Fruit fly (Drosophila melanogaster) whole organism, embryonic: ENCODE results near the gene Rpn10.
A peak's percentile ranks its signal among the peaks of the same experiment; 100 is the strongest.

Experiments used
- BtbVII ChIP-seq: fragments of 200-800 bp; sonication (Bioruptor generic); optimal IDR thresholded peaks from 3 replicates; lab custom pipeline; 2017; ENCODE audit warnings: missing biosample characterization, mild to moderate bottlenecking, missing genetic modification characterization
- Bteb2 ChIP-seq: fragments of 200-800 bp; sonication (Bioruptor generic); optimal IDR thresholded peaks from 2 replicates; lab custom pipeline; 2016; ENCODE audit warnings: missing biosample characterization, missing genetic modification characterization
- CG11093 ChIP-seq: fragments of 200-800 bp; sonication (Bioruptor generic); IDR thresholded peaks from 3 replicates; pipeline ENCODE4 v1.3.6; 2022; ENCODE audit warnings: missing biosample characterization, missing genetic modification characterization
- CG11247 ChIP-seq: fragments of 200-800 bp; sonication (Bioruptor generic); IDR thresholded peaks from 2 replicates; pipeline ENCODE4 v1.3.6; 2022; ENCODE audit warnings: missing biosample characterization, missing genetic modification characterization
- CG11560 ChIP-seq: fragments of 200-800 bp; sonication (Bioruptor generic); IDR thresholded peaks from 3 replicates; pipeline ENCODE4 v1.3.6; 2022; ENCODE audit warnings: missing biosample characterization, missing genetic modification characterization
- CG11723 ChIP-seq: fragments of 200-800 bp; sonication (Bioruptor generic); optimal IDR thresholded peaks from 2 replicates; lab custom pipeline; 2017; ENCODE audit warnings: missing biosample characterization, mild to moderate bottlenecking, missing genetic modification characterization
- CG12071 ChIP-seq: fragments of 200-800 bp; sonication (Bioruptor generic); optimal IDR thresholded peaks from 3 replicates; lab custom pipeline; 2018; ENCODE audit warnings: missing biosample characterization, mild to moderate bottlenecking, missing genetic modification characterization
- CG12236 ChIP-seq: fragments of 200-800 bp; sonication (Bioruptor generic); optimal IDR thresholded peaks from 2 replicates; lab custom pipeline; 2016; ENCODE audit warnings: missing biosample characterization, missing genetic modification characterization
- CG14014 ChIP-seq: fragments of 200-800 bp; sonication (Bioruptor generic); IDR thresholded peaks from 2 replicates; pipeline ENCODE4 v1.3.6; 2022; ENCODE audit warnings: missing biosample characterization, missing genetic modification characterization
- CG14667 ChIP-seq: fragments of 200-800 bp; sonication (Bioruptor generic); IDR thresholded peaks from 2 replicates; pipeline ENCODE4 v1.3.6; 2022; ENCODE audit warnings: missing biosample characterization, missing genetic modification characterization
- CG16815 ChIP-seq: fragments of 200-800 bp; sonication (Bioruptor generic); optimal IDR thresholded peaks from 3 replicates; lab custom pipeline; 2017; ENCODE audit warnings: missing biosample characterization, mild to moderate bottlenecking, missing genetic modification characterization
- CG17385 ChIP-seq: fragments of 200-800 bp; sonication (Bioruptor generic); optimal IDR thresholded peaks from 3 replicates; lab custom pipeline; 2018; ENCODE audit warnings: missing biosample characterization, mild to moderate bottlenecking, missing genetic modification characterization
- CG17568 ChIP-seq: fragments of 200-800 bp; sonication (Bioruptor generic); optimal IDR thresholded peaks from 2 replicates; lab custom pipeline; 2018; ENCODE audit warnings: missing biosample characterization, mild to moderate bottlenecking, missing genetic modification characterization, moderate library complexity
- CG2129 ChIP-seq: fragments of 200-800 bp; sonication (Bioruptor generic); IDR thresholded peaks from 2 replicates; pipeline ENCODE4 v1.3.6; 2022; ENCODE audit warnings: missing biosample characterization, missing genetic modification characterization; ENCODE audit not compliant: partially characterized antibody
- CG2678 ChIP-seq: fragments of 200-800 bp; sonication (Bioruptor generic); optimal IDR thresholded peaks from 3 replicates; lab custom pipeline; 2019; ENCODE audit warnings: missing biosample characterization, mild to moderate bottlenecking, missing genetic modification characterization, moderate library complexity
- CG3995 ChIP-seq: fragments of 200-800 bp; sonication (Bioruptor generic); optimal IDR thresholded peaks from 3 replicates; lab custom pipeline; 2016; ENCODE audit warnings: missing biosample characterization, missing genetic modification characterization
- CG4424 ChIP-seq: fragments of 200-800 bp; sonication (Bioruptor generic); optimal IDR thresholded peaks from 3 replicates; lab custom pipeline; 2016; ENCODE audit warnings: missing biosample characterization, missing genetic modification characterization
- CG4854 ChIP-seq: fragments of 200-800 bp; sonication (Bioruptor generic); optimal IDR thresholded peaks from 2 replicates; lab custom pipeline; 2016; ENCODE audit warnings: missing biosample characterization, missing genetic modification characterization, inconsistent platforms
- CG5245 ChIP-seq: fragments of 200-800 bp; sonication (Bioruptor generic); optimal IDR thresholded peaks from 3 replicates; lab custom pipeline; 2016; ENCODE audit warnings: missing biosample characterization, missing genetic modification characterization
- CG8359 ChIP-seq: fragments of 200-800 bp; sonication (Bioruptor generic); optimal IDR thresholded peaks from 2 replicates; lab custom pipeline; 2017; ENCODE audit warnings: missing biosample characterization, mild to moderate bottlenecking, missing genetic modification characterization, borderline replicate concordance
- CG8944 ChIP-seq: fragments of 200-800 bp; sonication (Bioruptor generic); optimal IDR thresholded peaks from 3 replicates; lab custom pipeline; 2016; ENCODE audit warnings: missing biosample characterization, missing genetic modification characterization
- CG9437 ChIP-seq: fragments of 200-800 bp; sonication (Bioruptor generic); optimal IDR thresholded peaks from 2 replicates; lab custom pipeline; 2018; ENCODE audit warnings: missing biosample characterization, mild to moderate bottlenecking, missing genetic modification characterization
- Camta ChIP-seq: fragments of 200-800 bp; sonication (Bioruptor generic); optimal IDR thresholded peaks from 2 replicates; lab custom pipeline; 2016; ENCODE audit warnings: missing biosample characterization, missing genetic modification characterization
- CkIIα-i1 ChIP-seq: fragments of 200-800 bp; sonication (Bioruptor generic); IDR thresholded peaks from 2 replicates; pipeline ENCODE4 v1.3.6; 2022; ENCODE audit warnings: missing biosample characterization, missing genetic modification characterization
- ERR ChIP-seq: fragments of 200-800 bp; sonication (Bioruptor generic); optimal IDR thresholded peaks from 2 replicates; lab custom pipeline; 2016; ENCODE audit warnings: missing biosample characterization, missing genetic modification characterization
- Fer1 ChIP-seq: fragments of 200-800 bp; sonication (Bioruptor generic); optimal IDR thresholded peaks from 2 replicates; lab custom pipeline; 2017; ENCODE audit warnings: missing biosample characterization, mild to moderate bottlenecking, missing genetic modification characterization
- Hmr ChIP-seq: fragments of 200-800 bp; sonication (Bioruptor generic); optimal IDR thresholded peaks from 3 replicates; lab custom pipeline; 2017; ENCODE audit warnings: mild to moderate bottlenecking, missing biosample characterization, missing genetic modification reagents, missing genetic modification characterization
- Lhr ChIP-seq: fragments of 200-800 bp; sonication (Bioruptor generic); optimal IDR thresholded peaks from 3 replicates; lab custom pipeline; 2017; ENCODE audit warnings: mild to moderate bottlenecking, missing biosample characterization, missing genetic modification reagents, missing genetic modification characterization
- MTF-1 ChIP-seq: fragments of 200-800 bp; sonication (Bioruptor generic); optimal IDR thresholded peaks from 2 replicates; lab custom pipeline; 2018; ENCODE audit warnings: missing biosample characterization, mild to moderate bottlenecking, missing genetic modification characterization, borderline replicate concordance
- Med ChIP-seq: fragments of 200-800 bp; sonication (Bioruptor generic); peaks from one replicate; lab custom pipeline; 2016; ENCODE audit warnings: missing biosample characterization, missing genetic modification characterization, mild to moderate bottlenecking, inconsistent platforms, moderate library complexity
- Opbp ChIP-seq: fragments of 200-800 bp; sonication (Bioruptor generic); IDR thresholded peaks from 3 replicates; pipeline ENCODE4 v1.3.6; 2022; ENCODE audit warnings: missing biosample characterization, missing genetic modification characterization; ENCODE audit not compliant: partially characterized antibody
- bsh ChIP-seq, 2 experiments: fragments of 200-800 bp; sonication (Bioruptor generic); optimal IDR thresholded peaks; 2 replicates each; lab custom pipeline; 2017 to 2018; ENCODE audit warnings: mild to moderate bottlenecking in 2 of 2, missing biosample characterization in 2 of 2, missing genetic modification characterization in 2 of 2, moderate library complexity in 1 of 2
- caup ChIP-seq: fragments of 200-800 bp; sonication (Bioruptor generic); optimal IDR thresholded peaks from 3 replicates; lab custom pipeline; 2017; ENCODE audit warnings: missing biosample characterization, mild to moderate bottlenecking, missing genetic modification characterization, moderate library complexity; ENCODE audit not compliant: severe bottlenecking
- crol ChIP-seq: fragments of 200-800 bp; sonication (Bioruptor generic); IDR thresholded peaks from 2 replicates; pipeline ENCODE4 v1.3.6; 2022; ENCODE audit warnings: missing biosample characterization, missing genetic modification characterization
- dati ChIP-seq: fragments of 200-800 bp; sonication (Bioruptor generic); IDR thresholded peaks from 2 replicates; pipeline ENCODE4 v1.3.6; 2022; ENCODE audit warnings: missing biosample characterization, missing genetic modification characterization
- dm ChIP-seq: fragments of 200-800 bp; sonication (Bioruptor generic); optimal IDR thresholded peaks from 3 replicates; lab custom pipeline; 2016; ENCODE audit warnings: missing biosample characterization, missing genetic modification characterization
- eyg ChIP-seq: fragments of 200-800 bp; sonication (Bioruptor generic); optimal IDR thresholded peaks from 3 replicates; lab custom pipeline; 2016; ENCODE audit warnings: missing biosample characterization, missing genetic modification characterization
- h ChIP-seq: fragments of >200 bp; optimal IDR thresholded peaks from 2 replicates; lab custom pipeline; 2017
- klu ChIP-seq: fragments of 200-800 bp; sonication (Bioruptor generic); IDR thresholded peaks from 2 replicates; pipeline ENCODE4 v1.3.6; 2022; ENCODE audit warnings: missing biosample characterization, missing genetic modification characterization
- lab ChIP-seq: fragments of 200-800 bp; sonication (Bioruptor generic); optimal IDR thresholded peaks from 3 replicates; lab custom pipeline; 2017; ENCODE audit warnings: missing biosample characterization, missing genetic modification characterization, mild to moderate bottlenecking, moderate library complexity, missing genetic modification reagents
- lilli ChIP-seq: fragments of 200-800 bp; sonication (Bioruptor generic); optimal IDR thresholded peaks from 3 replicates; lab custom pipeline; 2016; ENCODE audit warnings: missing biosample characterization, missing genetic modification characterization
- mirr ChIP-seq: fragments of 200-800 bp; sonication (Bioruptor generic); optimal IDR thresholded peaks from 3 replicates; lab custom pipeline; 2018; ENCODE audit warnings: missing biosample characterization, mild to moderate bottlenecking, missing genetic modification characterization
- nau ChIP-seq: fragments of 200-800 bp; sonication (Bioruptor generic); optimal IDR thresholded peaks from 3 replicates; lab custom pipeline; 2017; ENCODE audit warnings: missing biosample characterization, mild to moderate bottlenecking, missing genetic modification characterization, missing genetic modification reagents
- nerfin-2 ChIP-seq: fragments of 200-800 bp; sonication (Bioruptor generic); IDR thresholded peaks from 2 replicates; pipeline ENCODE4 v1.3.6; 2022; ENCODE audit warnings: missing biosample characterization, missing genetic modification characterization; ENCODE audit not compliant: partially characterized antibody
- peb ChIP-seq: fragments of 200-800 bp; sonication (Bioruptor generic); IDR thresholded peaks from 2 replicates; pipeline ENCODE4 v1.3.6; 2022; ENCODE audit warnings: missing biosample characterization, missing genetic modification characterization
- scrt ChIP-seq: fragments of 200-800 bp; sonication (Bioruptor generic); optimal IDR thresholded peaks from 2 replicates; lab custom pipeline; 2018; ENCODE audit warnings: missing biosample characterization, mild to moderate bottlenecking, missing genetic modification characterization, moderate library complexity
- sug ChIP-seq: fragments of 200-800 bp; optimal IDR thresholded peaks from 2 replicates; lab custom pipeline; 2019; ENCODE audit warnings: missing biosample characterization, mild to moderate bottlenecking, missing genetic modification characterization, moderate library complexity
- tx ChIP-seq: fragments of 200-800 bp; sonication (Bioruptor generic); optimal IDR thresholded peaks from 2 replicates; lab custom pipeline; 2016; ENCODE audit warnings: missing biosample characterization, missing genetic modification characterization
- unpg ChIP-seq: fragments of 200-800 bp; sonication (Bioruptor generic); optimal IDR thresholded peaks from 3 replicates; lab custom pipeline; 2018; ENCODE audit warnings: missing biosample characterization, mild to moderate bottlenecking, missing genetic modification characterization, moderate library complexity
- zfh2 ChIP-seq: fragments of 200-800 bp; sonication (Bioruptor generic); optimal IDR thresholded peaks from 2 replicates; lab custom pipeline; 2016; ENCODE audit warnings: missing biosample characterization, missing genetic modification characterization

Gene Rpn10

dm6 chr3L:21509488-21510122, 27.2 kb upstream of the Rpn10 start (continued):
- TF ChIP-seq Opbp (GFP tag; lab: Robert Waterston, UW) (no peak), CG3995 (GFP tag; lab: Kevin White, UChicago) (no peak), CG5245 (peak; percentile 14), zfh2 (GFP tag; lab: Kevin White, UChicago) (peak; percentile 36), Fer1 (GFP tag; lab: Kevin White, UChicago) (peak; percentile 39), mirr (GFP tag; lab: Kevin White, UChicago) (no peak), CG11247 (GFP tag; lab: Robert Waterston, UW) (no peak), bsh (GFP tag; optimal IDR thresholded peaks at IDR 0.05; lab: Kevin White, UChicago) (peak in 1 of 2 experiments; percentile 53), BtbVII (GFP tag; lab: Kevin White, UChicago) (peak; percentile 53), CG11560 (no peak), CG8944 (GFP tag; lab: Kevin White, UChicago) (no peak), Hmr (GFP tag; lab: Kevin White, UChicago) (peak; percentile 48), eyg (GFP tag; lab: Kevin White, UChicago) (no peak), ERR (no peak), CG16815 (no peak), dm (no peak), nau (GFP tag; lab: Kevin White, UChicago) (no peak), lilli (GFP tag; lab: Kevin White, UChicago) (peak; percentile 48), CG12071 (GFP tag; lab: Kevin White, UChicago) (peak; percentile 23), CG4854 (GFP tag; lab: Kevin White, UChicago) (peak; percentile 5), Lhr (GFP tag; lab: Kevin White, UChicago) (no peak), klu (GFP tag; lab: Robert Waterston, UW) (no peak), scrt (peak; percentile 15), CkIIα-i1 (GFP tag; lab: Robert Waterston, UW) (no peak), nerfin-2 (no peak), CG17385 (GFP tag; lab: Kevin White, UChicago) (peak; percentile 31), Camta (GFP tag; lab: Kevin White, UChicago) (peak; percentile 23), CG17568 (GFP tag; lab: Kevin White, UChicago) (no peak), caup (peak; percentile 13), CG9437 (peak; percentile 19), CG14014 (GFP tag; lab: Robert Waterston, UW) (0 out of 2 replicates have a peak, but pooled peaks have one; percentile 25), CG11093 (GFP tag; lab: Robert Waterston, UW) (no peak), MTF-1 (GFP tag; lab: Kevin White, UChicago) (no peak), crol (GFP tag; lab: Robert Waterston, UW) (no peak), sug (no peak), CG12236 (GFP tag; lab: Kevin White, UChicago) (no peak), lab (peak; percentile 67), dati (no peak), CG4424 (GFP tag; lab: Kevin White, UChicago) (peak; percentile 18), CG14667 (GFP tag; lab: Robert Waterston, UW) (no peak), CG2678 (peak; percentile 50), h (no peak), CG8359 (GFP tag; lab: Kevin White, UChicago) (peak; percentile 3), unpg (GFP tag; lab: Kevin White, UChicago) (peak; percentile 52), tx (GFP tag; lab: Kevin White, UChicago) (no peak), CG2129 (GFP tag; lab: Robert Waterston, UW) (no peak), peb (GFP tag; lab: Robert Waterston, UW) (no peak), Med (GFP tag; lab: Kevin White, UChicago) (peak; percentile 71), Bteb2 (GFP tag; lab: Kevin White, UChicago) (no peak), CG11723 (no peak)
